Fruit fly (Drosophila melanogaster): ENCODE results near the gene CG1812.
A peak's percentile ranks its signal among the peaks of the same experiment; 100 is the strongest.

Gene CG1812

dm6 chrX:20519049-20519448, 7.7 kb downstream of the CG1812 start (continued):
- no peak for TF ChIP-seq her (GFP tag; optimal IDR thresholded peaks at IDR 0.05)
- no peak for TF ChIP-seq twi (tag; optimal IDR thresholded peaks at IDR 0.05)
- TF ChIP-seq CrebB (tag; optimal IDR thresholded peaks at IDR 0.05): no peak
- no peak for TF ChIP-seq peb (GFP tag; IDR thresholded peaks at IDR 0.05)
- no peak for TF ChIP-seq corto (GFP tag; optimal IDR thresholded peaks at IDR 0.05)
- TF ChIP-seq Hmx (GFP tag; optimal IDR thresholded peaks at IDR 0.05): no peak
- peak; percentile 20 for TF ChIP-seq Ssrp (tag; optimal IDR thresholded peaks at IDR 0.05)
- no peak for TF ChIP-seq danr (GFP tag; IDR thresholded peaks at IDR 0.05)
- no peak for TF ChIP-seq CG7928 (GFP tag; optimal IDR thresholded peaks at IDR 0.05)
- TF ChIP-seq lov (optimal IDR thresholded peaks at IDR 0.05): no peak
- peak; percentile 47; the same call in 1 of the 3 replicates for TF ChIP-seq lov (GFP tag; IDR thresholded peaks at IDR 0.05)
- TF ChIP-seq sc (optimal IDR thresholded peaks at IDR 0.05): no peak
- TF ChIP-seq sc (GFP tag; optimal IDR thresholded peaks at IDR 0.05): no peak
- no peak for TF ChIP-seq Sin3A (optimal IDR thresholded peaks at IDR 0.05)
- no peak for TF ChIP-seq CG6175 (GFP tag; IDR thresholded peaks at IDR 0.05)
- TF ChIP-seq pnt (GFP tag; optimal IDR thresholded peaks at IDR 0.05): no peak
- no peak for TF ChIP-seq CG1603 (tag; optimal IDR thresholded peaks at IDR 0.05)
- no peak for TF ChIP-seq CG13287 (GFP tag; IDR thresholded peaks at IDR 0.05; ENCODE audit: partially characterized antibody)
- peak; percentile 7 for TF ChIP-seq nmo (GFP tag; optimal IDR thresholded peaks at IDR 0.05)
- TF ChIP-seq mirr (GFP tag; optimal IDR thresholded peaks at IDR 0.05): no peak
- TF ChIP-seq tin (GFP tag; optimal IDR thresholded peaks at IDR 0.05): peak; percentile 28
- TF ChIP-seq ems (GFP tag; optimal IDR thresholded peaks at IDR 0.05): no peak
- no peak for TF ChIP-seq CG17186 (GFP tag; optimal IDR thresholded peaks at IDR 0.05)
- peak; percentile 72 for TF ChIP-seq dysf (GFP tag; IDR thresholded peaks at IDR 0.05)
- peak; percentile 32 for TF ChIP-seq slp2 (GFP tag; optimal IDR thresholded peaks at IDR 0.05)
- TF ChIP-seq CG11695 (GFP tag; IDR thresholded peaks at IDR 0.05): 0 out of 3 replicates have a peak, but pooled peaks have one; percentile 42
- TF ChIP-seq CG3281 (GFP tag; optimal IDR thresholded peaks at IDR 0.05): no peak
- no peak for TF ChIP-seq Scr (GFP tag; IDR thresholded peaks at IDR 0.05; ENCODE audit: partially characterized antibody)
- no peak for TF ChIP-seq ttk (GFP tag; IDR thresholded peaks at IDR 0.05)
- TF ChIP-seq CG42726 (GFP tag; IDR thresholded peaks at IDR 0.05; ENCODE audit: partially characterized antibody): no peak
- no peak for TF ChIP-seq otp (GFP tag; IDR thresholded peaks at IDR 0.05)
- TF ChIP-seq HLH54F (GFP tag; optimal IDR thresholded peaks at IDR 0.05): no peak
- 0 out of 3 replicates have a peak, but pooled peaks have one; percentile 38 for TF ChIP-seq CG11093 (GFP tag; IDR thresholded peaks at IDR 0.05)
- TF ChIP-seq Hr39 (optimal IDR thresholded peaks at IDR 0.05): no peak
- peak; percentile 21 for TF ChIP-seq CG2875 (GFP tag; optimal IDR thresholded peaks at IDR 0.05)
- TF ChIP-seq CG10654 (GFP tag; optimal IDR thresholded peaks at IDR 0.05): peak; percentile 5
- TF ChIP-seq Doc2 (GFP tag; IDR thresholded peaks at IDR 0.05): no peak
- TF ChIP-seq CG10147 (GFP tag; optimal IDR thresholded peaks at IDR 0.05): no peak
- no peak for TF ChIP-seq Usf (GFP tag; optimal IDR thresholded peaks at IDR 0.05)
- no peak for TF ChIP-seq sqz (GFP tag; optimal IDR thresholded peaks at IDR 0.05)
- no peak for TF ChIP-seq tio (GFP tag; optimal IDR thresholded peaks at IDR 0.05)
- TF ChIP-seq lmd (GFP tag; IDR thresholded peaks at IDR 0.05): peak; percentile 59
- no peak for TF ChIP-seq Dref (GFP tag; IDR thresholded peaks at IDR 0.05)
- 0 out of 2 replicates have a peak, but pooled peaks have one; percentile 50 for TF ChIP-seq Awh (GFP tag; IDR thresholded peaks at IDR 0.05)
- TF ChIP-seq fu2 (GFP tag; optimal IDR thresholded peaks at IDR 0.05): peak; percentile 26
- peak; percentile 19 for TF ChIP-seq CG1602 (GFP tag; optimal IDR thresholded peaks at IDR 0.05)
- TF ChIP-seq aop (GFP tag; IDR thresholded peaks at IDR 0.05): no peak
- no peak for TF ChIP-seq Lhr (GFP tag; optimal IDR thresholded peaks at IDR 0.05)
- no peak for TF ChIP-seq Ets97D (GFP tag; optimal IDR thresholded peaks at IDR 0.05)
- no peak for TF ChIP-seq CG5180 (GFP tag; optimal IDR thresholded peaks at IDR 0.05)
- peak; percentile 57 for TF ChIP-seq unpg (GFP tag; optimal IDR thresholded peaks at IDR 0.05)
- TF ChIP-seq YL-1 (GFP tag; optimal IDR thresholded peaks at IDR 0.05): no peak
- TF ChIP-seq CG18619 (GFP tag; optimal IDR thresholded peaks at IDR 0.05): peak; percentile 8
